Fruit fly (Drosophila melanogaster) whole organism, embryonic: ENCODE measurements around the gene CG18281.

Experiments
- Awh ChIP-seq: fragments of 200-800 bp; sonication (Bioruptor generic); IDR thresholded peaks from 2 replicates; pipeline ENCODE4, ENCODE4 v1.3.6; 2022; ENCODE audit warnings: missing biosample characterization, missing genetic modification characterization
- CG10321 ChIP-seq: fragments of 200-800 bp; sonication (Bioruptor generic); IDR thresholded peaks from 2 replicates; pipeline ENCODE4 v1.3.6; 2022; ENCODE audit warnings: missing biosample characterization, missing genetic modification characterization
- CG10654 ChIP-seq: fragments of 200-800 bp; sonication (Bioruptor generic); optimal IDR thresholded peaks from 2 replicates; lab custom pipeline; 2016; ENCODE audit warnings: missing biosample characterization, missing genetic modification characterization
- CG12942 ChIP-seq: fragments of 200-800 bp; sonication (Bioruptor generic); optimal IDR thresholded peaks from 3 replicates; lab custom pipeline; 2016; ENCODE audit warnings: missing biosample characterization, missing genetic modification characterization
- CG15601 ChIP-seq: fragments of 200-800 bp; sonication (Bioruptor generic); optimal IDR thresholded peaks from 3 replicates; lab custom pipeline; 2019; ENCODE audit warnings: missing biosample characterization, mild to moderate bottlenecking, missing genetic modification characterization, moderate library complexity
- CG17361 ChIP-seq: fragments of 200-800 bp; sonication (Bioruptor generic); IDR thresholded peaks from 3 replicates; pipeline ENCODE4 v1.3.6; 2022; ENCODE audit warnings: missing biosample characterization, missing genetic modification characterization
- CG17912 ChIP-seq: fragments of 200-800 bp; sonication (Bioruptor generic); optimal IDR thresholded peaks from 2 replicates; lab custom pipeline; 2018; ENCODE audit warnings: missing biosample characterization, mild to moderate bottlenecking, missing genetic modification characterization
- CG2712 ChIP-seq: fragments of 200-800 bp; optimal IDR thresholded peaks from 3 replicates; lab custom pipeline; 2019; ENCODE audit warnings: missing biosample characterization, mild to moderate bottlenecking, missing genetic modification characterization, moderate library complexity
- CG3847 ChIP-seq: fragments of 200-800 bp; sonication (Bioruptor generic); IDR thresholded peaks from 2 replicates; pipeline ENCODE4 v1.3.6; 2022; ENCODE audit warnings: missing biosample characterization, missing genetic modification characterization
- CG7987 ChIP-seq: fragments of 200-800 bp; sonication (Bioruptor generic); optimal IDR thresholded peaks from 2 replicates; lab custom pipeline; 2018; ENCODE audit warnings: missing biosample characterization, mild to moderate bottlenecking, missing genetic modification characterization, moderate library complexity
- CG9437 ChIP-seq: fragments of 200-800 bp; sonication (Bioruptor generic); optimal IDR thresholded peaks from 2 replicates; lab custom pipeline; 2018; ENCODE audit warnings: missing biosample characterization, mild to moderate bottlenecking, missing genetic modification characterization
- Camta ChIP-seq: fragments of 200-800 bp; sonication (Bioruptor generic); optimal IDR thresholded peaks from 2 replicates; lab custom pipeline; 2016; ENCODE audit warnings: missing biosample characterization, missing genetic modification characterization
- CkIIα-i1 ChIP-seq: fragments of 200-800 bp; sonication (Bioruptor generic); IDR thresholded peaks from 2 replicates; pipeline ENCODE4 v1.3.6; 2022; ENCODE audit warnings: missing biosample characterization, missing genetic modification characterization
- D19A ChIP-seq: fragments of 200-800 bp; optimal IDR thresholded peaks from 3 replicates; lab custom pipeline; 2019; ENCODE audit warnings: missing biosample characterization, mild to moderate bottlenecking, missing genetic modification characterization, moderate library complexity
- Oaz ChIP-seq: fragments of 200-800 bp; sonication (Bioruptor generic); IDR thresholded peaks from 2 replicates; pipeline ENCODE4 v1.3.6; 2022; ENCODE audit warnings: missing biosample characterization, missing genetic modification characterization
- Six4 ChIP-seq: fragments of 200-800 bp; sonication (Bioruptor generic); optimal IDR thresholded peaks from 2 replicates; lab custom pipeline; 2016; ENCODE audit warnings: missing biosample characterization, missing genetic modification characterization
- Tbp ChIP-seq: fragments of >200 bp; optimal IDR thresholded peaks from 2 replicates; lab custom pipeline; 2018; ENCODE audit warnings: missing biosample characterization, missing genetic modification characterization
- Xbp1 ChIP-seq: fragments of 200-800 bp; sonication (Bioruptor generic); optimal IDR thresholded peaks from 3 replicates; lab custom pipeline; 2016; ENCODE audit warnings: missing biosample characterization, mild to moderate bottlenecking, missing genetic modification characterization
- amos ChIP-seq: fragments of 200-800 bp; sonication (Bioruptor generic); IDR thresholded peaks from 2 replicates; pipeline ENCODE4 v1.3.6; 2022; ENCODE audit warnings: missing biosample characterization, missing genetic modification characterization; ENCODE audit not compliant: partially characterized antibody
- ara ChIP-seq: fragments of 200-800 bp; sonication (Bioruptor generic); IDR thresholded peaks from 2 replicates; pipeline ENCODE4 v1.3.6; 2022; ENCODE audit warnings: missing biosample characterization, missing genetic modification characterization
- croc ChIP-seq: fragments of 200-800 bp; sonication (Bioruptor generic); conservative IDR thresholded peaks from 3 replicates; pipeline ENCODE4 v1.3.6; 2022; ENCODE audit warnings: missing biosample characterization, missing genetic modification characterization
- disco-r ChIP-seq: fragments of 200-800 bp; sonication (Bioruptor generic); optimal IDR thresholded peaks from 2 replicates; lab custom pipeline; 2016; ENCODE audit warnings: missing biosample characterization, missing genetic modification characterization
- dmrt99B ChIP-seq: fragments of 200-800 bp; sonication (Bioruptor generic); optimal IDR thresholded peaks from 2 replicates; lab custom pipeline; 2018; ENCODE audit warnings: missing biosample characterization, mild to moderate bottlenecking, missing genetic modification characterization, moderate library complexity
- en ChIP-seq: fragments of 200-800 bp; sonication (Bioruptor generic); optimal IDR thresholded peaks from 2 replicates; lab custom pipeline; 2016; ENCODE audit warnings: missing biosample characterization, missing genetic modification characterization
- esg ChIP-seq: fragments of 200-800 bp; sonication (Bioruptor generic); conservative IDR thresholded peaks from 2 replicates; pipeline ENCODE4 v1.3.6; 2022; ENCODE audit warnings: missing biosample characterization, missing genetic modification characterization
- ham ChIP-seq: fragments of 200-800 bp; sonication (Bioruptor generic); IDR thresholded peaks from 2 replicates; pipeline ENCODE4 v1.3.6; 2022; ENCODE audit warnings: missing biosample characterization, missing genetic modification characterization
- hkb ChIP-seq, 2 experiments: fragments of 200-800 bp in 1 of 2; fragments of >200 bp in 1 of 2; sonication (Bioruptor generic) in 1 of 2; IDR thresholded peaks in 1 of 2; optimal IDR thresholded peaks in 1 of 2; 2 replicates each; pipeline versions ENCODE4 v1.3.6 to Lab custom; 2017 to 2022; ENCODE audit warnings: missing biosample characterization in 1 of 2, missing genetic modification characterization in 1 of 2
- ind ChIP-seq: fragments of 200-800 bp; sonication (Bioruptor generic); optimal IDR thresholded peaks from 3 replicates; lab custom pipeline; 2016; ENCODE audit warnings: missing biosample characterization, missing genetic modification characterization
- kay ChIP-seq: fragments of 200-800 bp; sonication (Bioruptor generic); optimal IDR thresholded peaks from 2 replicates; lab custom pipeline; 2016; ENCODE audit warnings: missing biosample characterization, missing genetic modification characterization
- klu ChIP-seq: fragments of 200-800 bp; sonication (Bioruptor generic); IDR thresholded peaks from 2 replicates; pipeline ENCODE4 v1.3.6; 2022; ENCODE audit warnings: missing biosample characterization, missing genetic modification characterization
- odd ChIP-seq: fragments of 200-800 bp; sonication (Bioruptor generic); optimal IDR thresholded peaks from 2 replicates; lab custom pipeline; 2017; ENCODE audit warnings: missing biosample characterization, mild to moderate bottlenecking, missing genetic modification characterization
- onecut ChIP-seq: fragments of 200-800 bp; sonication (Bioruptor generic); IDR thresholded peaks from 2 replicates; pipeline ENCODE4 v1.3.6; 2022; ENCODE audit warnings: missing biosample characterization, missing genetic modification characterization
- pb ChIP-seq: fragments of 200-800 bp; sonication (Bioruptor generic); optimal IDR thresholded peaks from 3 replicates; lab custom pipeline; 2016; ENCODE audit warnings: missing biosample characterization, missing genetic modification characterization
- peb ChIP-seq: fragments of 200-800 bp; sonication (Bioruptor generic); IDR thresholded peaks from 2 replicates; pipeline ENCODE4 v1.3.6; 2022; ENCODE audit warnings: missing biosample characterization, missing genetic modification characterization
- pfk ChIP-seq: fragments of 200-800 bp; sonication (Bioruptor generic); optimal IDR thresholded peaks from 2 replicates; lab custom pipeline; 2018; ENCODE audit warnings: missing biosample characterization, mild to moderate bottlenecking, missing genetic modification characterization, moderate library complexity
- scrt ChIP-seq: fragments of 200-800 bp; sonication (Bioruptor generic); optimal IDR thresholded peaks from 2 replicates; lab custom pipeline; 2018; ENCODE audit warnings: missing biosample characterization, mild to moderate bottlenecking, missing genetic modification characterization, moderate library complexity
- slbo ChIP-seq: fragments of 200-800 bp; sonication (Bioruptor generic); IDR thresholded peaks from 2 replicates; pipeline ENCODE4 v1.3.6; 2022; ENCODE audit warnings: missing biosample characterization, missing genetic modification characterization
- slou ChIP-seq: fragments of 200-800 bp; sonication (Bioruptor generic); optimal IDR thresholded peaks from 3 replicates; lab custom pipeline; 2016; ENCODE audit warnings: missing biosample characterization, missing genetic modification characterization
- so ChIP-seq: fragments of 200-800 bp; sonication (Bioruptor generic); IDR thresholded peaks from 3 replicates; pipeline ENCODE4 v1.3.6; 2022; ENCODE audit warnings: missing biosample characterization, missing genetic modification characterization
- stwl ChIP-seq: fragments of 200-800 bp; sonication (Bioruptor generic); optimal IDR thresholded peaks from 3 replicates; lab custom pipeline; 2018; ENCODE audit warnings: missing biosample characterization, mild to moderate bottlenecking, missing genetic modification characterization, moderate library complexity
- tap ChIP-seq: fragments of 200-800 bp; optimal IDR thresholded peaks from 3 replicates; lab custom pipeline; 2019; ENCODE audit warnings: missing biosample characterization, mild to moderate bottlenecking, missing genetic modification characterization, moderate library complexity
- zfh1 ChIP-seq: fragments of 200-800 bp; sonication (Bioruptor generic); IDR thresholded peaks from 3 replicates; pipeline ENCODE4 v1.3.6; 2022; ENCODE audit warnings: missing biosample characterization, missing genetic modification characterization

Gene CG18281

DNA sequence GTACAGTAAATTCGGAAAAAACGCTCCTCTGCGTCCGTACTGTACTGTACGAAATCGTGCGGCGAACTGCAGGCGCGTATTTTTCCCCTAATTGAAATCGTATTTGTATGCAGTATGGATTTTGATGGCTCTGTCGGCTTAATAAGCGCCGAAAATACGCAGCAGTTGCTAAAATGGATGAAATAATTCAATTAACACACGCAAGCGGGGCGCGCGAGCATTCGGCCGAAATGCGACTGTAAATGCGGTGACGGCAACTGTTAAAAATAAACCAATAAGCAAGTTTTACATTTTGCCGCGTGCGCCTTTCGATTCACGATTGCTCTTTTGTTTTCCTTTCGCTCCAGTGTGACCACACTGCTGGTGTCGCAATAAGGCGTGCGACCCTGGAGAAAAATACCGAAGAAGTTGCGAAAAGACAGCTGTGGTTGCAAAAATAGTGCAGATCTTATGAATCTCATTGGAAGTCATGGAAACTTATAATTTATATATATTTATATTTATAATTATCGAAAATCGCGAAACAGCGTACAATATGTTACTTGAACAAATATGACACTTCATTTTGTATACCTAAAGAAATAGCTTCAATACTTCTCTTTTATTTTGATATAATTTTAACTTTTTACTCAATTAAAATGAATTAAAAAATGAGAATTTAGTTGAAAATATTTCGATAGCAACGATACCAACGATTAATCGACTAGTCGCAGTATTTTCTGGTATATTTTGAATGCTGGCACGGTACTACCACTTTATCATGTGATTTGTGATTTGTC lies 26.4 kb upstream of the CG18281 start, which contains the start of the genes CG32428 and CG5969 (continued):
- TF ChIP-seq croc (GFP tag; lab: Robert Waterston, UW): 0 out of 3 replicates have a peak, but pooled peaks have one; percentile 21
- peak; percentile 1 for TF ChIP-seq kay (GFP tag; lab: Kevin White, UChicago)
- peak; percentile 52 for TF ChIP-seq esg (GFP tag; lab: Robert Waterston, UW)
- peak; percentile 68 for TF ChIP-seq ind
- TF ChIP-seq CG10654 (GFP tag; lab: Kevin White, UChicago): no peak
- no peak for TF ChIP-seq ham (GFP tag; lab: Robert Waterston, UW)
- no peak for TF ChIP-seq disco-r (GFP tag; lab: Kevin White, UChicago)
- peak; percentile 9 for TF ChIP-seq scrt (GFP tag; lab: Kevin White, UChicago)
- peak; percentile 32 for TF ChIP-seq slou
- peak; percentile 62; the same call in 2 of the 3 replicates for TF ChIP-seq zfh1 (GFP tag; lab: Robert Waterston, UW)
- TF ChIP-seq CG12942 (GFP tag; lab: Kevin White, UChicago): peak; percentile 16
- no peak for TF ChIP-seq so
- no peak for TF ChIP-seq pb
- TF ChIP-seq CG10321 (GFP tag; lab: Robert Waterston, UW): 0 out of 2 replicates have a peak, but pooled peaks have one; percentile 7
- TF ChIP-seq slbo (GFP tag; lab: Robert Waterston, UW): peak; percentile 89
- TF ChIP-seq CG7987 (GFP tag; lab: Kevin White, UChicago): peak; percentile 12
- no peak for TF ChIP-seq klu (GFP tag; lab: Robert Waterston, UW)
- no peak for TF ChIP-seq Camta
- peak; percentile 80; the same call in 2 of the 3 replicates for TF ChIP-seq CG17361 (GFP tag; lab: Robert Waterston, UW)
- peak; percentile 69 for TF ChIP-seq CG2712
- peak; percentile 59 for TF ChIP-seq Xbp1
- TF ChIP-seq Six4 (GFP tag; lab: Kevin White, UChicago): peak; percentile 29
- TF ChIP-seq hkb (optimal IDR thresholded peaks at IDR 0.05; lab: Kevin White, UChicago): no peak
- peak; percentile 71 for TF ChIP-seq hkb (GFP tag; IDR thresholded peaks at IDR 0.05; lab: Robert Waterston, UW)
- peak; percentile 28 for TF ChIP-seq CG15601 (tag; lab: Kevin White, UChicago)
- TF ChIP-seq dmrt99B (tag; lab: Kevin White, UChicago): peak; percentile 54
- TF ChIP-seq Oaz: no peak
- peak; percentile 11 for TF ChIP-seq CG9437
- no peak for TF ChIP-seq en (GFP tag; lab: Kevin White, UChicago)
- TF ChIP-seq CkIIα-i1 (GFP tag; lab: Robert Waterston, UW): no peak
- TF ChIP-seq ara (GFP tag; lab: Robert Waterston, UW): no peak
- TF ChIP-seq Tbp: no peak
- no peak for TF ChIP-seq CG17912 (GFP tag; lab: Kevin White, UChicago)
- peak; percentile 71 for TF ChIP-seq CG3847 (GFP tag; lab: Robert Waterston, UW)
- TF ChIP-seq pfk (GFP tag; lab: Kevin White, UChicago): no peak
- TF ChIP-seq onecut (GFP tag; lab: Robert Waterston, UW): peak; percentile 22; the same call in 1 of the 2 replicates
- TF ChIP-seq D19A (tag; lab: Kevin White, UChicago): peak; percentile 59
- TF ChIP-seq peb: no peak
- peak; percentile 38 for TF ChIP-seq tap (tag; lab: Kevin White, UChicago)
- TF ChIP-seq amos (GFP tag; lab: Robert Waterston, UW): no peak
- TF ChIP-seq odd (GFP tag; lab: Kevin White, UChicago): peak; percentile 15
- no peak for TF ChIP-seq Awh (GFP tag; lab: Robert Waterston, UW)
- peak; percentile 59 for TF ChIP-seq stwl (tag; lab: Kevin White, UChicago)
